Fruit fly (Drosophila melanogaster) whole organism, embryonic: ENCODE measurements around the gene dhd.

Source experiments
- Blimp-1 ChIP-seq: fragments of 200-800 bp; sonication (Bioruptor generic); optimal IDR thresholded peaks from 3 replicates; lab custom pipeline; 2018; ENCODE audit warnings: missing biosample characterization, missing genetic modification characterization, mild to moderate bottlenecking, moderate library complexity, missing genetic modification reagents
- CG11456 ChIP-seq: fragments of 200-800 bp; sonication (Bioruptor generic); IDR thresholded peaks from 3 replicates; pipeline ENCODE4 v1.3.6; 2022; ENCODE audit warnings: missing biosample characterization, missing genetic modification characterization
- CG11504 ChIP-seq: fragments of 200-800 bp; sonication (Bioruptor generic); optimal IDR thresholded peaks from 3 replicates; lab custom pipeline; 2019; ENCODE audit warnings: missing biosample characterization, mild to moderate bottlenecking, missing genetic modification characterization, moderate library complexity
- CG12769 ChIP-seq: fragments of 200-800 bp; sonication (Bioruptor generic); optimal IDR thresholded peaks from 2 replicates; lab custom pipeline; 2019; ENCODE audit warnings: missing biosample characterization, mild to moderate bottlenecking, missing genetic modification characterization, moderate library complexity
- CG13424 ChIP-seq: fragments of 200-800 bp; sonication (Bioruptor generic); optimal IDR thresholded peaks from 2 replicates; lab custom pipeline; 2019; ENCODE audit warnings: missing biosample characterization, mild to moderate bottlenecking, missing genetic modification characterization, moderate library complexity
- CG14441 ChIP-seq: fragments of 200-800 bp; sonication (Bioruptor generic); IDR thresholded peaks from 2 replicates; pipeline ENCODE4 v1.3.6; 2022; ENCODE audit warnings: missing biosample characterization, missing genetic modification characterization
- CG1603 ChIP-seq: fragments of 200-800 bp; sonication (Bioruptor generic); optimal IDR thresholded peaks from 2 replicates; lab custom pipeline; 2019; ENCODE audit warnings: missing biosample characterization, mild to moderate bottlenecking, missing genetic modification characterization, moderate library complexity
- CG18599 ChIP-seq: fragments of 200-800 bp; sonication (Bioruptor generic); optimal IDR thresholded peaks from 3 replicates; lab custom pipeline; 2017; ENCODE audit warnings: missing biosample characterization, missing genetic modification characterization, mild to moderate bottlenecking, moderate library complexity, missing genetic modification reagents
- CG2678 ChIP-seq: fragments of 200-800 bp; sonication (Bioruptor generic); optimal IDR thresholded peaks from 3 replicates; lab custom pipeline; 2019; ENCODE audit warnings: missing biosample characterization, mild to moderate bottlenecking, missing genetic modification characterization, moderate library complexity
- CG5180 ChIP-seq: fragments of 200-800 bp; sonication (Bioruptor generic); optimal IDR thresholded peaks from 3 replicates; lab custom pipeline; 2017; ENCODE audit warnings: missing biosample characterization, missing genetic modification characterization, mild to moderate bottlenecking, moderate library complexity, missing genetic modification reagents
- CG6813 ChIP-seq: fragments of 200-800 bp; sonication (Bioruptor generic); optimal IDR thresholded peaks from 2 replicates; lab custom pipeline; 2017; ENCODE audit warnings: missing biosample characterization, missing genetic modification characterization, mild to moderate bottlenecking, moderate library complexity, missing genetic modification reagents
- CG8290 ChIP-seq, 3 experiments: fragments of 200-800 bp; sonication (Bioruptor generic); optimal IDR thresholded peaks; 2 replicates each; lab custom pipeline; 2016 to 2019; ENCODE audit warnings: missing biosample characterization in 3 of 3, missing genetic modification characterization in 3 of 3, mild to moderate bottlenecking in 2 of 3, moderate library complexity in 1 of 3
- CG8924 ChIP-seq: fragments of 200-800 bp; optimal IDR thresholded peaks from 3 replicates; lab custom pipeline; 2019; ENCODE audit warnings: missing biosample characterization, mild to moderate bottlenecking, missing genetic modification characterization, moderate library complexity
- CG9215 ChIP-seq: fragments of 200-800 bp; sonication (Bioruptor generic); IDR thresholded peaks from 2 replicates; pipeline ENCODE4 v1.3.6; 2022; ENCODE audit warnings: missing biosample characterization, missing genetic modification characterization
- D ChIP-seq, 2 experiments: fragments of 200-800 bp in 1 of 2; fragments of >200 bp in 1 of 2; sonication (Bioruptor generic) in 1 of 2; optimal IDR thresholded peaks; 2 replicates in 1 of 2; 3 replicates in 1 of 2; lab custom pipeline; 2017; ENCODE audit warnings: mild to moderate bottlenecking in 1 of 2, missing biosample characterization in 1 of 2, missing genetic modification characterization in 1 of 2, missing genetic modification reagents in 1 of 2
- Dfd ChIP-seq, 2 experiments: fragments of >200 bp; optimal IDR thresholded peaks; 2 replicates each; lab custom pipeline; 2017; ENCODE audit warnings: missing biosample characterization in 2 of 2, missing genetic modification characterization in 2 of 2
- Drgx ChIP-seq: fragments of 200-800 bp; sonication (Bioruptor generic); IDR thresholded peaks from 2 replicates; pipeline ENCODE4 v1.3.6; 2022; ENCODE audit warnings: missing biosample characterization, missing genetic modification characterization
- Fer1 ChIP-seq: fragments of 200-800 bp; sonication (Bioruptor generic); optimal IDR thresholded peaks from 2 replicates; lab custom pipeline; 2017; ENCODE audit warnings: missing biosample characterization, mild to moderate bottlenecking, missing genetic modification characterization
- Gsc ChIP-seq: fragments of 200-800 bp; sonication (Bioruptor generic); IDR thresholded peaks from 2 replicates; pipeline ENCODE4 v1.3.6; 2022; ENCODE audit warnings: missing biosample characterization, missing genetic modification characterization
- Gug ChIP-seq: fragments of 200-800 bp; sonication (Bioruptor generic); IDR thresholded peaks from 4 replicates; pipeline ENCODE4 v1.3.6; 2022; ENCODE audit warnings: missing biosample characterization, missing genetic modification characterization
- H15 ChIP-seq: fragments of 200-800 bp; sonication (Bioruptor generic); IDR thresholded peaks from 3 replicates; pipeline ENCODE4 v1.3.6; 2022; ENCODE audit warnings: missing biosample characterization, missing genetic modification characterization
- H2.0 ChIP-seq: fragments of 200-800 bp; sonication (Bioruptor generic); IDR thresholded peaks from 2 replicates; pipeline ENCODE4 v1.3.6; 2022; ENCODE audit warnings: missing biosample characterization, missing genetic modification characterization
- HLH3B ChIP-seq: fragments of 200-800 bp; sonication (Bioruptor generic); IDR thresholded peaks from 2 replicates; pipeline ENCODE4 v1.3.6; 2022; ENCODE audit warnings: missing biosample characterization, missing genetic modification characterization
- Hr51 ChIP-seq, 2 experiments: fragments of 200-800 bp; sonication (Bioruptor generic); optimal IDR thresholded peaks; 2 replicates in 1 of 2; 3 replicates in 1 of 2; lab custom pipeline; 2016 to 2018; ENCODE audit warnings: missing biosample characterization in 2 of 2, missing genetic modification characterization in 2 of 2, mild to moderate bottlenecking in 1 of 2, moderate library complexity in 1 of 2
- Myb ChIP-seq: fragments of 200-800 bp; sonication (Bioruptor generic); optimal IDR thresholded peaks from 2 replicates; lab custom pipeline; 2016; ENCODE audit warnings: missing biosample characterization, missing genetic modification characterization
- Nf-YC ChIP-seq: fragments of 200-800 bp; optimal IDR thresholded peaks from 3 replicates; lab custom pipeline; 2019; ENCODE audit warnings: missing biosample characterization, mild to moderate bottlenecking, missing genetic modification characterization, moderate library complexity
- Ptx1 ChIP-seq: fragments of 200-800 bp; sonication (Bioruptor generic); IDR thresholded peaks from 2 replicates; pipeline ENCODE4 v1.3.6; 2022; ENCODE audit warnings: missing biosample characterization, missing genetic modification characterization
- amos ChIP-seq: fragments of 200-800 bp; sonication (Bioruptor generic); IDR thresholded peaks from 2 replicates; pipeline ENCODE4 v1.3.6; 2022; ENCODE audit warnings: missing biosample characterization, missing genetic modification characterization; ENCODE audit not compliant: partially characterized antibody
- ara ChIP-seq: fragments of 200-800 bp; sonication (Bioruptor generic); IDR thresholded peaks from 2 replicates; pipeline ENCODE4 v1.3.6; 2022; ENCODE audit warnings: missing biosample characterization, missing genetic modification characterization
- ci ChIP-seq: fragments of 200-800 bp; sonication (Bioruptor generic); IDR thresholded peaks from 3 replicates; pipeline ENCODE4 v1.3.6; 2022; ENCODE audit warnings: missing biosample characterization, missing genetic modification characterization
- crc ChIP-seq: fragments of 200-800 bp; sonication (Bioruptor generic); optimal IDR thresholded peaks from 2 replicates; lab custom pipeline; 2016; ENCODE audit warnings: missing biosample characterization, missing genetic modification characterization
- crol ChIP-seq: fragments of 200-800 bp; sonication (Bioruptor generic); IDR thresholded peaks from 2 replicates; pipeline ENCODE4 v1.3.6; 2022; ENCODE audit warnings: missing biosample characterization, missing genetic modification characterization
- dmrt99B ChIP-seq: fragments of 200-800 bp; sonication (Bioruptor generic); optimal IDR thresholded peaks from 2 replicates; lab custom pipeline; 2018; ENCODE audit warnings: missing biosample characterization, mild to moderate bottlenecking, missing genetic modification characterization, moderate library complexity
- fd3F ChIP-seq: fragments of 200-800 bp; sonication (Bioruptor generic); optimal IDR thresholded peaks from 2 replicates; lab custom pipeline; 2018; ENCODE audit warnings: missing biosample characterization, mild to moderate bottlenecking, missing genetic modification characterization, moderate library complexity
- fu2 ChIP-seq: fragments of 200-800 bp; sonication (Bioruptor generic); optimal IDR thresholded peaks from 2 replicates; lab custom pipeline; 2016; ENCODE audit warnings: missing biosample characterization, missing genetic modification characterization
- gem ChIP-seq: fragments of 200-800 bp; sonication (Bioruptor generic); optimal IDR thresholded peaks from 2 replicates; lab custom pipeline; 2019; ENCODE audit warnings: missing biosample characterization, mild to moderate bottlenecking, missing genetic modification characterization, moderate library complexity
- grau ChIP-seq: fragments of 200-800 bp; optimal IDR thresholded peaks from 3 replicates; lab custom pipeline; 2019; ENCODE audit warnings: missing biosample characterization, mild to moderate bottlenecking, missing genetic modification characterization, moderate library complexity
- klu ChIP-seq: fragments of 200-800 bp; sonication (Bioruptor generic); IDR thresholded peaks from 2 replicates; pipeline ENCODE4 v1.3.6; 2022; ENCODE audit warnings: missing biosample characterization, missing genetic modification characterization
- lab ChIP-seq: fragments of 200-800 bp; sonication (Bioruptor generic); optimal IDR thresholded peaks from 3 replicates; lab custom pipeline; 2017; ENCODE audit warnings: missing biosample characterization, missing genetic modification characterization, mild to moderate bottlenecking, moderate library complexity, missing genetic modification reagents
- phol ChIP-seq: fragments of 200-800 bp; sonication (Bioruptor generic); optimal IDR thresholded peaks from 3 replicates; lab custom pipeline; 2018; ENCODE audit warnings: missing biosample characterization, mild to moderate bottlenecking, missing genetic modification characterization, moderate library complexity
- row ChIP-seq: fragments of 200-800 bp; sonication (Bioruptor generic); IDR thresholded peaks from 3 replicates; pipeline ENCODE4 v1.3.6; 2022; ENCODE audit warnings: missing biosample characterization, missing genetic modification characterization
- sisA ChIP-seq: fragments of 200-800 bp; sonication (Bioruptor generic); IDR thresholded peaks from 2 replicates; pipeline ENCODE4 v1.3.6; 2022; ENCODE audit warnings: missing biosample characterization, missing genetic modification characterization
- ttk ChIP-seq: fragments of 200-800 bp; sonication (Bioruptor generic); IDR thresholded peaks from 2 replicates; pipeline ENCODE4 v2.1.2; 2022; ENCODE audit warnings: missing biosample characterization, missing genetic modification characterization
- unc-4 ChIP-seq: fragments of 200-800 bp; sonication (Bioruptor generic); IDR thresholded peaks from 2 replicates; pipeline ENCODE4 v1.3.6; 2022; ENCODE audit warnings: missing biosample characterization, missing genetic modification characterization; ENCODE audit not compliant: partially characterized antibody
- unpg ChIP-seq: fragments of 200-800 bp; sonication (Bioruptor generic); optimal IDR thresholded peaks from 3 replicates; lab custom pipeline; 2018; ENCODE audit warnings: missing biosample characterization, mild to moderate bottlenecking, missing genetic modification characterization, moderate library complexity
- vvl ChIP-seq: fragments of 200-800 bp; sonication (Bioruptor generic); IDR thresholded peaks from 2 replicates; pipeline ENCODE4 v1.3.6; 2022; ENCODE audit warnings: missing biosample characterization, missing genetic modification characterization

dhd gene

DNA sequence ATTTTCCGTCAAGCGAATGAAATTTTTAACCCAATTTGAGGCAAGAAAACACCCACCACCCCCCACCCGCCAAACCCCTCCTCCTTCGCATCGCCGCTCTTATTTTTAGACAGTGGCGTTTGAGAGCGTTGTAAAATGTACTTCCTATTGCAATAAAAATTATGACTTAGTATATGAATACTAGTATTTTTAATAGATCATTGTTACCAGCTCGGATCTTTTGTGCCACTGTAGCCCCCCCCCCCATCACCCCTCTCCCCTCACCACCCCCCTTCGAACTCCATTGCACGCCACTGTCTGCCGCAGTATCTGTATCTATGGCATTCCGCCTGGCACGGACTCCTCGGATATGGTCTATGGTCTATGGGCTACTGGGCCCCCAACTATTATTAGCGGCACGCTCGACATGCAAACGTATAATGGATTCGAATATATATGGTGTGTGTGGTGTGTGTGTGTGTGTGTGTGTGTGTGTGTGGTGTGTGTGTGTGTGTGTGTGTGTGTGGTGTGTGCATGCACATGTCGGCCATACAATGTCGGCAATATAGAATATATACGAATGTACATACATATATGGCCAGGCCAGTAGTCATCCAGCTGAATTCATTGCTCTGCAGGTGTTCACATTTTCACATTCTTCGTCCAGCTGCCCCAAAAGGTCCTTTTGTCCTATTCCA, 38.1 kb downstream of the dhd start (continued):
- TF ChIP-seq CG14441 (GFP tag; lab: Robert Waterston, UW) (0 out of 2 replicates have a peak, but pooled peaks have one; percentile 22), D (optimal IDR thresholded peaks at IDR 0.05; lab: Kevin White, UChicago) (no peak), D (GFP tag; optimal IDR thresholded peaks at IDR 0.05; lab: Kevin White, UChicago) (peak; percentile 15), H2.0 (GFP tag; lab: Robert Waterston, UW) (peak; percentile 21; the same call in 1 of the 2 replicates), CG8290 (GFP tag; optimal IDR thresholded peaks at IDR 0.05; lab: Kevin White, UChicago) (no peak), CG8290 (tag; optimal IDR thresholded peaks at IDR 0.05; lab: Kevin White, UChicago) (peak in 1 of 2 experiments; percentile 55), CG11456 (GFP tag; lab: Robert Waterston, UW) (0 out of 3 replicates have a peak, but pooled peaks have one; percentile 46), klu (GFP tag; lab: Robert Waterston, UW) (0 out of 2 replicates have a peak, but pooled peaks have one; percentile 23), Ptx1 (GFP tag; lab: Robert Waterston, UW) (peak; percentile 43; the same call in 1 of the 2 replicates), HLH3B (peak; percentile 48; the same call in 1 of the 2 replicates), CG5180 (GFP tag; lab: Kevin White, UChicago) (no peak), sisA (GFP tag; lab: Robert Waterston, UW) (peak; percentile 63), row (GFP tag; lab: Robert Waterston, UW) (peak; percentile 40), CG2678 (tag; lab: Kevin White, UChicago) (peak; percentile 38), CG13424 (tag; lab: Kevin White, UChicago) (peak; percentile 18), CG8924 (tag; lab: Kevin White, UChicago) (peak; percentile 4), Gug (GFP tag; lab: Robert Waterston, UW) (peak; percentile 41; the same call in 1 of the 4 replicates), ara (0 out of 2 replicates have a peak, but pooled peaks have one; percentile 38), Drgx (GFP tag; lab: Robert Waterston, UW) (peak; percentile 15; the same call in 1 of the 2 replicates), crc (no peak), crol (GFP tag; lab: Robert Waterston, UW) (peak; percentile 50; the same call in 1 of the 2 replicates), H15 (peak; percentile 42; the same call in 1 of the 3 replicates), CG9215 (0 out of 2 replicates have a peak, but pooled peaks have one; percentile 15), vvl (0 out of 2 replicates have a peak, but pooled peaks have one; percentile 50), lab (GFP tag; lab: Kevin White, UChicago) (peak; percentile 23), Dfd (GFP tag; optimal IDR thresholded peaks at IDR 0.05; lab: Kevin White, UChicago) (peak in 1 of 2 experiments; percentile 76), unpg (GFP tag; lab: Kevin White, UChicago) (peak; percentile 28), Myb (GFP tag; lab: Kevin White, UChicago) (no peak), CG11504 (tag; lab: Kevin White, UChicago) (peak; percentile 7), ttk (GFP tag; lab: Robert Waterston, UW) (0 out of 2 replicates have a peak, but pooled peaks have one; percentile 28), Nf-YC (tag; lab: Kevin White, UChicago) (no peak), phol (tag; lab: Kevin White, UChicago) (peak; percentile 39), Blimp-1 (GFP tag; lab: Kevin White, UChicago) (peak; percentile 48), Hr51 (GFP tag; optimal IDR thresholded peaks at IDR 0.05; lab: Kevin White, UChicago) (peak in 1 of 2 experiments; percentile 23), dmrt99B (tag; lab: Kevin White, UChicago) (peak; percentile 38), fd3F (GFP tag; lab: Kevin White, UChicago) (no peak), CG18599 (GFP tag; lab: Kevin White, UChicago) (peak; percentile 39), unc-4 (GFP tag; lab: Robert Waterston, UW) (no peak), amos (GFP tag; lab: Robert Waterston, UW) (no peak), gem (tag; lab: Kevin White, UChicago) (peak; percentile 47), CG6813 (GFP tag; lab: Kevin White, UChicago) (no peak), Gsc (GFP tag; lab: Robert Waterston, UW) (0 out of 2 replicates have a peak, but pooled peaks have one; percentile 24), Fer1 (GFP tag; lab: Kevin White, UChicago) (no peak), fu2 (GFP tag; lab: Kevin White, UChicago) (no peak), grau (tag; lab: Kevin White, UChicago) (peak; percentile 15), CG1603 (tag; lab: Kevin White, UChicago) (peak; percentile 53), CG12769 (tag; lab: Kevin White, UChicago) (peak; percentile 51), ci (GFP tag; lab: Robert Waterston, UW) (peak; percentile 51; the same call in 1 of the 3 replicates)
